Fruit fly (Drosophila melanogaster): Measurements from ENCODE around the gene CG31368.

The CG31368 gene

dm6 chr3R:11850917-11851897, 31.4 kb upstream of the CG31368 start (continued):
- TF ChIP-seq Rfx (GFP tag; IDR thresholded peaks at IDR 0.05) (no peak), eve (GFP tag; optimal IDR thresholded peaks at IDR 0.05) (peak in 1 of 2 experiments; percentile 96), Drgx (GFP tag; IDR thresholded peaks at IDR 0.05) (peak; percentile 91), CG18476 (GFP tag; optimal IDR thresholded peaks at IDR 0.05) (peak; percentile 65), CG15696 (tag; optimal IDR thresholded peaks at IDR 0.05) (peak; percentile 30), CG3065 (GFP tag; optimal IDR thresholded peaks at IDR 0.05) (peak; percentile 3), so (GFP tag; IDR thresholded peaks at IDR 0.05) (peak; percentile 50; the same call in 1 of the 3 replicates), nerfin-1 (tag; optimal IDR thresholded peaks at IDR 0.05) (peak; percentile 88), Dip2 (GFP tag; IDR thresholded peaks at IDR 0.05) (no peak), gem (tag; optimal IDR thresholded peaks at IDR 0.05) (peak; percentile 93), Sry-δ (GFP tag; optimal IDR thresholded peaks at IDR 0.05) (peak; percentile 13), CG8089 (GFP tag; optimal IDR thresholded peaks at IDR 0.05) (peak; percentile 81), knrl (GFP tag; IDR thresholded peaks at IDR 0.05; ENCODE audit: partially characterized antibody) (no peak), Meics (GFP tag; optimal IDR thresholded peaks at IDR 0.05) (peak; percentile 7), Neu2 (GFP tag; optimal IDR thresholded peaks at IDR 0.05; ENCODE audit: borderline replicate concordance) (no peak), her (GFP tag; optimal IDR thresholded peaks at IDR 0.05) (peak; percentile 17), br (optimal IDR thresholded peaks at IDR 0.05) (no peak), jing (GFP tag; optimal IDR thresholded peaks at IDR 0.05) (peak; percentile 85), seq (GFP tag; IDR thresholded peaks at IDR 0.05) (no peak), Nf-YB (GFP tag; optimal IDR thresholded peaks at IDR 0.05) (peak; percentile 64), Atf-2 (GFP tag; optimal IDR thresholded peaks at IDR 0.05) (peak; percentile 80), Dfd (GFP tag; optimal IDR thresholded peaks at IDR 0.05) (no peak), peb (GFP tag; IDR thresholded peaks at IDR 0.05) (peak; percentile 35; the same call in 1 of the 2 replicates), ci (GFP tag; IDR thresholded peaks at IDR 0.05) (peak; percentile 80), tx (GFP tag; optimal IDR thresholded peaks at IDR 0.05) (peak; percentile 62), CG3163 (GFP tag; optimal IDR thresholded peaks at IDR 0.05) (peak; percentile 17), Dad (GFP tag; optimal IDR thresholded peaks at IDR 0.05) (peak; percentile 29), CkIIα-i1 (GFP tag; IDR thresholded peaks at IDR 0.05) (no peak), B-H1 (GFP tag; IDR thresholded peaks at IDR 0.05) (peak; percentile 23; the same call in 1 of the 3 replicates), da (GFP tag; optimal IDR thresholded peaks at IDR 0.05) (no peak), wdn (GFP tag; IDR thresholded peaks at IDR 0.05) (no peak), CG8944 (GFP tag; optimal IDR thresholded peaks at IDR 0.05) (peak; percentile 72)

- TF ChIP-seq dmrt99B (tag; optimal IDR thresholded peaks at IDR 0.05) (peak; percentile 80), trem (tag; optimal IDR thresholded peaks at IDR 0.05) (peak; percentile 64), CG4730 (GFP tag; IDR thresholded peaks at IDR 0.05) (no peak), gro (GFP tag; optimal IDR thresholded peaks at IDR 0.05) (no peak), disco-r (GFP tag; optimal IDR thresholded peaks at IDR 0.05) (no peak), CG31441 (GFP tag; IDR thresholded peaks at IDR 0.05) (peak; percentile 72; the same call in 1 of the 2 replicates), CG9817 (tag; optimal IDR thresholded peaks at IDR 0.05) (peak; percentile 6), Awh (GFP tag; IDR thresholded peaks at IDR 0.05) (peak; percentile 51; the same call in 1 of the 2 replicates), sc (optimal IDR thresholded peaks at IDR 0.05) (no peak), sc (GFP tag; optimal IDR thresholded peaks at IDR 0.05) (peak; percentile 17), GATAe (GFP tag; conservative IDR thresholded peaks at IDR 0.05) (no peak), cato (GFP tag; optimal IDR thresholded peaks at IDR 0.05; ENCODE audit: borderline replicate concordance) (no peak), Dref (GFP tag; IDR thresholded peaks at IDR 0.05) (no peak), CG3407 (GFP tag; optimal IDR thresholded peaks at IDR 0.05) (peak; percentile 12), CG32772 (GFP tag; IDR thresholded peaks at IDR 0.05) (no peak), danr (GFP tag; IDR thresholded peaks at IDR 0.05) (0 out of 2 replicates have a peak, but pooled peaks have one; percentile 14), sens (GFP tag) (peak; percentile 69), PHDP (tag; optimal IDR thresholded peaks at IDR 0.05) (peak; percentile 79), CG8388 (GFP tag; optimal IDR thresholded peaks at IDR 0.05) (peak; percentile 73)
Measured at dm6 chr3R:11851939-11852338, 30.7 kb upstream of the CG31368 start.

Data from whole organism, embryonic.